Worm (Caenorhabditis elegans): ENCODE results near the gene ZK593.2.

ZK593.2 gene

DNA sequence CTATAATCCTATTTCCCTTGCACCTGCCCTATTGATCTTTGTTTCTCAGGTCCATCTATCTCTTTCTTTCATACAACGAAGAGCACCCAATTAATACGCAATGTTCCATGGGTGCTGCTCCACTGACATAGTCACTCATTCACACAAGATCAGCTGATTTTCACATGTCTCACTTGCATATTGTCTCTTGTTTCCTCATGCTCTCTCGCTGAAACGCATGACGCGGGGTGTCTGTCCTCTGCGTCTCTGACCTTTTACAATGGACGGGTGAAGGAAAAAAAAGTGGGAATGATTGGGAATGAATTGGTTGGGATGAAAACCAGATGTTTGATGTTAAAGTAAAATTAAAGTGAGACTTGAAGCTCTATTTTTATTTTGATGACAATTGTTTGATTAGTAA, 22.2 kb downstream of the ZK593.2 start (continued):
- TF ChIP-seq cebp-1 (GFP tag; IDR thresholded peaks at IDR 0.05) (peak; percentile 45), cebp-1 (tag; optimal IDR thresholded peaks at IDR 0.05) (peak; percentile 85), mcd-1 (GFP tag; IDR thresholded peaks at IDR 0.05) (peak; percentile 76), Y95B8A.8 (GFP tag; IDR thresholded peaks at IDR 0.05) (peak; percentile 88), F23B12.7 (tag; optimal IDR thresholded peaks at IDR 0.05; ENCODE audit: insufficient read depth) (no peak), ekl-4 (GFP tag; IDR thresholded peaks at IDR 0.05) (peak; percentile 85), ztf-22 (GFP tag; optimal IDR thresholded peaks at IDR 0.05) (peak; percentile 75), B0019.2 (GFP tag; conservative IDR thresholded peaks at IDR 0.05) (no peak), ztf-18 (tag; optimal IDR thresholded peaks at IDR 0.05) (no peak), C06A6.2 (GFP tag; conservative IDR thresholded peaks at IDR 0.05) (peak; percentile 66; the same call in 1 of the 2 replicates), F52B5.7 (tag; optimal IDR thresholded peaks at IDR 0.05) (peak; percentile 73), zfh-2 (GFP tag; conservative IDR thresholded peaks at IDR 0.05) (peak; percentile 58), madf-8 (GFP tag; conservative IDR thresholded peaks at IDR 0.05) (no peak), aptf-2 (GFP tag; conservative IDR thresholded peaks at IDR 0.05) (no peak), him-1 (tag; optimal IDR thresholded peaks at IDR 0.05) (no peak), hmg-1.2 (GFP tag; IDR thresholded peaks at IDR 0.05) (peak; percentile 77), F57C9.4 (tag; optimal IDR thresholded peaks at IDR 0.05) (no peak), F22D6.2 (tag; optimal IDR thresholded peaks at IDR 0.05) (peak; percentile 18), unc-62 (GFP tag; optimal IDR thresholded peaks at IDR 0.05) (peak; percentile 73), B0261.1 (tag; optimal IDR thresholded peaks at IDR 0.05) (no peak), bed-1 (GFP tag; IDR thresholded peaks at IDR 0.05) (no peak), K12H6.12 (tag; optimal IDR thresholded peaks at IDR 0.05) (peak; percentile 71)

DNA sequence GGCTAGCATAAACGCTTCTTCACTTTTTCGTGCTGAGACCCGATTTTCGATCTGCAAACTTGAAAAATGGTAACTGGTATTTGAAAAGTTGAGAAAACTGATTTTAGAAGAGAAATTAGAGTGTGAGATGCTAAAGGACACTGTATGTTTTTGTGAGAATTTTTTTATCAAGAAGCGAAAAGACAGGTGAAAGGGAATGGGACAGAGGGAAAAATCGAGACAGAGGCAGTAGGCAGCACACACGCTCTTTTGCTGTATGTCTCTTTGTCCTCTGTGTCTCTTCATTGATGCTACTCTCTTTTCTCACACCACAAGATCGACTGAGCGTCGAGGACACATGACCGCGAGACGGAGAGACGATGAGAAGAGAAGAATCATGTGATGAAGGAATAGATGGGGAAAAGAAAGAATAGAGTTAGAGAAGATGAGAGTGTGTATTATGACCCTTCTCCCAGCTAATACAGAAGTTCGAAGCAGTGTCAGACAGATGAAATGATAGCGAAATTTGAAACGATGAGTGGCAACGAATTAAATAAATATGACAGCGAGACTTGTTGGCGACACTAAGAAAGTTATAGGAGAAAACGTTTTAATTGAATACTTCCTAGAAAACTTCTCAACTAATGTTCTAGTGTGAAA, 22.8 kb downstream of the ZK593.2 start, which contains the start of gene lgg-2:
TSS of gene lgg-2 (minus strand) at position 51 of the 639 bp plus-strand sequence.
- no peak for TF ChIP-seq lsl-1 (GFP tag; optimal IDR thresholded peaks at IDR 0.05)
- peak in 2 of 3 experiments; percentile 31 to 92 for TF ChIP-seq lin-35 (GFP tag; optimal IDR thresholded peaks at IDR 0.05)
- peak; percentile 87 for TF ChIP-seq ztf-22 (GFP tag; optimal IDR thresholded peaks at IDR 0.05)
- TF ChIP-seq F55B11.4 (tag; optimal IDR thresholded peaks at IDR 0.05; ENCODE audit: borderline replicate concordance, insufficient read depth) = no peak
- peak; percentile 47 for TF ChIP-seq repo-1 (tag; optimal IDR thresholded peaks at IDR 0.05)
- TF ChIP-seq nhr-179 (tag; optimal IDR thresholded peaks at IDR 0.05) = no peak
- peak; percentile 48 for TF ChIP-seq ets-4 (GFP tag; optimal IDR thresholded peaks at IDR 0.05)
- TF ChIP-seq sea-2 (GFP tag; IDR thresholded peaks at IDR 0.05) = no peak
- TF ChIP-seq dpff-1 (tag; optimal IDR thresholded peaks at IDR 0.05) = no peak
- peak; percentile 73 for TF ChIP-seq Y67H2A.10 (GFP tag; conservative IDR thresholded peaks at IDR 0.05)
- TF ChIP-seq gei-17 (GFP tag; optimal IDR thresholded peaks at IDR 0.05) = peak; percentile 67
- no peak for TF ChIP-seq rec-8 (tag; optimal IDR thresholded peaks at IDR 0.05)
- TF ChIP-seq aptf-2 (GFP tag; conservative IDR thresholded peaks at IDR 0.05) = no peak
- TF ChIP-seq ama-1 (optimal IDR thresholded peaks at IDR 0.05) = no peak
- TF ChIP-seq ama-1 (GFP tag; optimal IDR thresholded peaks at IDR 0.05) = no peak
- peak; percentile 84 for TF ChIP-seq ztf-26 (tag; optimal IDR thresholded peaks at IDR 0.05)
- peak; percentile 95 for TF ChIP-seq somi-1 (GFP tag; optimal IDR thresholded peaks at IDR 0.05)
- peak; percentile 61 for TF ChIP-seq nhr-90 (tag; optimal IDR thresholded peaks at IDR 0.05)
- TF ChIP-seq lin-26 (GFP tag; IDR thresholded peaks at IDR 0.05) = peak; percentile 52; the same call in 1 of the 2 replicates
- no peak for TF ChIP-seq Y79H2A.3 (GFP tag; conservative IDR thresholded peaks at IDR 0.05)
- TF ChIP-seq Y53F4B.3 (GFP tag; IDR thresholded peaks at IDR 0.05) = no peak
- TF ChIP-seq madf-8 (GFP tag; conservative IDR thresholded peaks at IDR 0.05) = no peak
- TF ChIP-seq die-1 (tag; optimal IDR thresholded peaks at IDR 0.05) = peak; percentile 21
- TF ChIP-seq hmg-1.2 (GFP tag; IDR thresholded peaks at IDR 0.05) = peak; percentile 85
- TF ChIP-seq nhr-27 (tag; optimal IDR thresholded peaks at IDR 0.05) = no peak
- no peak for TF ChIP-seq tbx-9 (tag; optimal IDR thresholded peaks at IDR 0.05; ENCODE audit: borderline replicate concordance)
- TF ChIP-seq nfya-2 (GFP tag; IDR thresholded peaks at IDR 0.05) = no peak
- peak; percentile 68 for TF ChIP-seq unc-62 (GFP tag; optimal IDR thresholded peaks at IDR 0.05)
- TF ChIP-seq snpc-1.1 (tag; optimal IDR thresholded peaks at IDR 0.05; ENCODE audit: insufficient read depth) = no peak
- no peak for TF ChIP-seq sptf-2 (GFP tag; optimal IDR thresholded peaks at IDR 0.05)

Data from whole organism, young adult.